Fruit fly (Drosophila melanogaster) whole organism, larva: ENCODE data around the gene Ccdc58.

Experiments used
- noc ChIP-seq: fragments of 200-800 bp; sonication (Bioruptor generic); optimal IDR thresholded peaks from 3 replicates; lab custom pipeline; 2019; ENCODE audit warnings: missing biosample characterization, mild to moderate bottlenecking, missing genetic modification characterization, moderate library complexity

The Ccdc58 gene

DNA sequence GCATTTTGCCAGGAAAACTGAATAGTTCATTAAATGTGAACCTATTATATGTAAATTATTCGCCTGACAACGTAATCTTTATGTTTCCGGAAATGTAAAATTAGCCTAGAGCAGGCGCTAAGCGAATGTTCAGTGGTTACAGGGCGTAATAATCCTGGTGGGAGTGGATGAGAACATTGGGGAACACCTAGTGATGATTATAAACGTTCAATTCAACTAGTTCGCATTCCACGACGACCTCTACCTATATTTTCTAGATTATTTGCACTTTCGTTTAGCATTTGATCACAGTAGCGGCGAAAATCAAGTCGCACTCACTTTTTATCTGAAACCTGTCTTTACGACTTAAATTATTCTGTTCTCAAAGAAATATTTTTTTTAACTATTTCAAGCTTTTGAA lies 2.5 kb downstream of the Ccdc58 start:
- TF ChIP-seq noc (tag; lab: Kevin White, UChicago): no peak

DNA sequence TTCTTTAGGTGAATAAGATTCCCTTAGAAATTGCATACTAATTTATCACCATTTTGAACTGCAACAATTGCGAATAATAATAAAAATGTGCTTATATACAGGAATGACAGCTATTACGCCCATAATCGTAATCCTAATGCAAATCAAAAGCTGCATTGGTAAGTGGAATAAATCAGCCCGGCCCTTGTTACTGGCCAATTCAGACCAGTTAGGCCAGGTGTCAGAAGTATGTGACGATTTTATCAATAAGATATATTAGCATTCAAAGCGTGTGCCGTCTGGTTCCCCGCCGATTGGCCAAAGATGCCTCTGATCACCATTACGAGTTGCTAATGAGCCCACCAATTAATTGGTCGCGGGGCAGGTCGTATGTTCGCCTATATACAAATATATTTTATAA lies 7.5 kb downstream of the Ccdc58 start:
- no peak for TF ChIP-seq noc (tag; lab: Kevin White, UChicago)

DNA sequence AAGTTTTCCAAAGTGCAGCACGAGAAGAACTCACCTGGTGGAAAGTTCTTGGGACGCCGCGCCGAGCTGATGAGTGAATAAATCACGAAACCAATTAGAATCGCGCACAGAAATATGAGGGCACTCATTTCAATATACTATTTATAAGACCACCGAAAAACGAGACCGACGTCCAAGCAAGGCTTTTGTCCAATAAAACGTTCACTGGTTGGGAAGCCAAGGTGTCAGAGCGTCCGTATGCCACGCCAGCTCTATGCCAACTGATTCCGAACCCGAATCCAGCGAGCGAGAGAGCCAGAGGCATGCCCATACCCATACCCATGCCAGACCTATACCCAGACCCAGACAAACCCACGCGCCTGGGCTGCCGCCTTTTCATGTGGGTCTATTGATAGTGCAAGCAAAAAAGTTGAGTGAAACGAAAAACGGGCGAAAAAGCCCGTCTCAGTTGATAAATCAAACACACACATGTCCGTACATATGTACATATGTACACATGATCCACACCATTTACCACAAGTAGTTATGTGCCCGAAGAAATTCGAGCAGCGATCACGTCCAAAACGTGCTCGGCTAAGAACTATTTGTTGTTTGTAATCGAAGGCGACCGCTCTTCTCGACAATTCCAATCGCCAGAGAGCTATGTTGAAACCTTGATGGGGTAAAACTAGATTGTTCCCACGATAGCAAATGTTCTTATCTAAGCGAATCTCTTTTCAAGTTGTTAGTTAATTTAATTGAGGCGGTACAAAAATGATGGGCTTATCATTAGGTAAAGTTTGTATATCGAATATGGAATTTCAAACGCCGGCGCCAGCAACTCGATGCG lies 8.3 kb downstream of the Ccdc58 start, which contains the start of gene Cyp305a1:
TSS of gene Cyp305a1 (minus strand) at position 265 of the 829 bp plus-strand sequence.
- no peak for TF ChIP-seq noc (tag; lab: Kevin White, UChicago)

DNA sequence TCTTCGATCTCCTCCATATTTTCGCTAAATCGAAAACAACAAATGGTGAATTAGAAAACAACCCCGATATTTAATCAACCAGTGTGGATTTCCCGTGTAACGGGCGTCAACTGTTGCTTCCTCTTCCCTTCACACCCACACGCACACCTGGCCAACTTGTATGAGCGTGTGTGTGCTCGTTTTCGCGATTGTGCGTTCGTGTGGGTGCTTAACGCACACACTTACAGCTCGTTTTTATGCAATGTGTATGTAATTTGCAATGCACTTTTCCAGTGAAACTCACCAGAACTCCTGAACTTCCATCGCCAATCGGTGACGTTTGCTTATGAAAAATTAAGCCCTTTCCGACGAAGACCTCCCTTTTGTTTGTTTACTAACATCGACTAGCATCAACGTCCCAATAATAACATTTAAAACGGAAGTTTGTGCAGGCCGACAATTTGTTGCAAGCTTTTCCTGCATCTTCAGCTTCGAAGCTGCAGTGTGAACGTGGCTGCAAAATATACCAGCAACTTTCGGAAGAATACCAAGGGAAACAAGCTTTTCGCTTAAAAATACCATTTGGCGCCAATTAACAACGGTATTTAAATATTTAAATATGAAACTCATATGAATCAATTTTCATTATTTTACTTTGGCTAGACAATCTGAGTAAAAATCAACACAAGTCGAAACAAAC lies 10.6 kb downstream of the Ccdc58 start, which contains the start of gene cyc:
TSS of gene cyc (minus strand) at position 467 of the 679 bp plus-strand sequence.
- TF ChIP-seq noc (tag; lab: Kevin White, UChicago): no peak

DNA sequence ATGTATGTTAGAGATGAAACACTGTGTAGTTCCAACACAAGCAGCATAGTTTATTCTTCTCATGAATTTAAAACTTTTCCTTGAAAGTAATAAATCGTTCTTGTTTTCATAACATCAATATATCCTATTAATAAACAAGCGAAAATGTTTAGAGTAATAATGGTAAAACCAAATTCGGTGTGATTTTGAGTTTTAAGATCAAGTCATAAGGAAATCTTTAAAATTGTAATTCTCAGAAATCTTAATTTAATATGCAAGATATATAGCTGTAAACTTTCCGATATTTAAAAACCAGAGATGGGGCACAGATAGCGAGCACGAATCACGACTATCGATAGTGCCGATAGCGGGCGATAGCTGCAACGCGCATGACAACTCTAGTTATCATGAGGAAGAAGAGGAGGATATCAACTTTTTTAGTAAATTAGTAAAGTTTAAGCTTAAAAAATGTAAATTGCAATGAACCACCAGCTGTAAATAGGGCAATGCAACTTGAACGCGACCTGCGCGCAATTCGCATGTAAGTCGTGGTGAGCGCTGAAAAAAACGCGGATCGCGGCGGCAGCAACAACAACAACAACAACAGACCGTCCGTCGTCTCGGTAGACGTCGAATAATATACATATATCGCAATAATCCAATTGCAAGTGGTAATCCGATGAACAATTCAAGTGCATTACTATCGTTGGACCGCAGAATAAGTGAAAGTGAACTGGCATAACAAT lies 13.0 kb downstream of the Ccdc58 start, which contains the start of the genes Fibp and Deaf1:
TSS of gene Fibp (minus strand) at position 161 of the 725 bp plus-strand sequence.
TSS of gene Deaf1 (plus strand) at position 368 of the 725 bp plus-strand sequence.
- TF ChIP-seq noc (tag; lab: Kevin White, UChicago): peak; percentile 82

DNA sequence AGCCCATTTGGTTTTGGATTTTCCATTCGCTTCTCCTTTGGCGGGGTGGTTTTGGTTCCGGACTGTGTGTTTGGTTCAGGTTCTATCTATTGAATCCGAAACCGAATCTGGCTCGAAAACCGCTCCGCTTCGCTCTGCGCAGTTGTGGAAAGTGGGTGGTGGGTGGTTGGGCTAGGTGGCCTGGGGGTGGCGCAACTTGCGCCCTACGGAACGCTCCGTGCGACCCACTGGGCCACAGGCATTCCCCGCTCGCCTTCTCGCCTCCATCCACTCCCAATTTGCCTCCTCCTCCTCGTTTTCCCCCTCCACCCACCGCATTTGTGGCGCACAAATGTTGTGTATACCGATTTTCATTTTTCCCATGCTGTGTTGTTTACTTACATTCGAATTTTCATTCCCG lies 13.7 kb downstream of the Ccdc58 start:
- no peak for TF ChIP-seq noc (tag; lab: Kevin White, UChicago)

DNA sequence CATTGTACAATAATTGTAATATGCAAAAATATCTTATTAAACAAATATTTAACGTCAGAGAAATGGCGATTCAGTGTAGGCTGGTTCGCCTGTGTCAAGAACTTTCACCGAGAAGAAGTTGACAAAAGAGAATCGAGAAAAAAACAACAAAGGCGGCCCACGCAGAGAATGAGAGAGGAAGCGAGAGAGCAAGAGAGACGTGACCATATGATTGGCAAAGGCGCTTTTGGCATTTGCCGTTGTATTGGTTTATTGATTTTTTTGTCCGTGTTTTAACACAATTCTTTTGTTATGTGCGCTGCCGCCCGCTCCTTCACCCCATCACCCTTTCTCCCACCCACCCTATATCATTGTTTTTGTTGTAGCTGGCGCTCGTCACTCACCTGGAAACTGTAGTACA lies 28.2 kb downstream of the Ccdc58 start:
- no peak for TF ChIP-seq noc (tag; lab: Kevin White, UChicago)

DNA sequence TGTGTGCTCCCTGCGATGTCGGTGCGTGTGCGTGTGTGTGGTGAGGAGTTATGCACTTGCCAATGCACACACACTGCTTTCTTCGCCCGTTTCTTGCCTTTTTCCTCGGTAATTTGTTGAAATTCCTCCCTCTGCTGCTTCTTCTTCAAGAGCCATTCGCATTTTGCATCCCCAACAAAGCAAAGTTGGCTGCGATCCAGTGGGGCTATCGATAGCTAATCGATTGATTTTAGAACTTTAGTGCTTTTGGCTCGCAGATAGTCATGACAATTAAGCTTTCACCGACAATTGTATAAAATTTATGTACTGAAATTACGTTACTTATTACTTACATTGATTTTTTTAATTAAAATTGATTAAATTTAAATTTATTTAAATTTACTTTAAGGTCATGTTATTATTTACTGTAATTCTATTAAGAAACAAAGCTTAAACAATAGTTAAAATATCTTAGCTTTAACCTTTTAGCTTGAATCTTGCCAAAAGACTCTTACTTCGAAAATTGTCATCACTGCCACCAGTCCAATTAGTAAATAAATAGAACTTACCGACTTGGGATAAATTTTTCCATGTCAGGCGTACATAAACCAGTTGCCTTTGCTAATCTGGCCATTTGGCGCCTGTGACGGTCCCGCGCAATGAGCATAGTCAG lies 29.3 kb downstream of the Ccdc58 start, which contains the start of the genes trc and CG32221:
TSS of gene trc (minus strand) at position 162 of the 652 bp plus-strand sequence.
TSS of gene CG32221 (plus strand) at position 528 of the 652 bp plus-strand sequence.
- no peak for TF ChIP-seq noc (tag; lab: Kevin White, UChicago)

DNA sequence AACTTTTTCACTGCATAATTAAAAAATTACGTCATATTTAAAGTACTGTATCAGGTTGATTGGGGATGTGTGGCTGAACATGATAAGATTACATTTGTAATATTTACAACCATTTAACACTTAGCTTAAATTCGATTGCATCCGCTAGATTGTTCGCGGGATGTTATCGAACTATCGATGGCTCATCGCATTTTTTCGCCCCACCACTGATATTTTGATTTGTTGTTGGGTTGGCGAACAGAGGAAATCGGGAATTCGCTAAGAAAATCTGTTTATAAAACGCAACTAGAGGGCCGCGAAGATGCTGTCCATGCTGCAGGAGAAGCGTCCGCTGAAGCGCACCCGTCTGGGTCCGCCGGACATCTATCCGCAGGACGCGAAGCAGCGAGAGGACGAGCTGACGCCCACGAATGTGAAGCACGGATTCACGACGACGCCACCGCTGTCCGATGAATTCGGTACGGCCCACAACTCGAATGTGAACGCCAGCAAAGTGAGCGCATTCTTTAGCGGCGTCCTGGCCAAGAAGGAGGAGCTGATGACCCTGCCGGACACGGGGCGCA lies 31.5 kb downstream of the Ccdc58 start, which contains the start of gene kto:
TSS of gene kto (plus strand) at position 240 of the 563 bp plus-strand sequence.
- no peak for TF ChIP-seq noc (tag; lab: Kevin White, UChicago)

DNA sequence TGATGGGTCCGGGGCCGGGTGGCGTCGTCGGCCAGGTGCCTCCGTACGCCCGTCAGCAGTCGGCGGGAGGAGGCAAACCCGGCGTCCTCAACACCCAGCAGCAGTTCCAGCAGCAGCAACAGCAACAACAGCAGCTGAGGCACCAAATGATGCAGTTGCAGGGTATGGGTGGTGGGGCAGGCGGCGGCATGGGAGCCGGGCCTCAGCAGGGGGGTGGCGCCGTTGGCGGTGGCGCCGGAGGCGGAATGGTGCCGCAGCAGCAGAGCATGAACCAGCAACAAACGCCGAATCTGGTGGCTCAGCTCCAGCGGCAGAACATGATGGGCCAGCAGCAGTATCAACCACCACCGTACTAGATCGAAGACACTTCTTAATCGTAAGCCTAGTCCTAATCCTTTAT lies 39.5 kb downstream of the Ccdc58 start:
- TF ChIP-seq noc (tag; lab: Kevin White, UChicago): no peak

DNA sequence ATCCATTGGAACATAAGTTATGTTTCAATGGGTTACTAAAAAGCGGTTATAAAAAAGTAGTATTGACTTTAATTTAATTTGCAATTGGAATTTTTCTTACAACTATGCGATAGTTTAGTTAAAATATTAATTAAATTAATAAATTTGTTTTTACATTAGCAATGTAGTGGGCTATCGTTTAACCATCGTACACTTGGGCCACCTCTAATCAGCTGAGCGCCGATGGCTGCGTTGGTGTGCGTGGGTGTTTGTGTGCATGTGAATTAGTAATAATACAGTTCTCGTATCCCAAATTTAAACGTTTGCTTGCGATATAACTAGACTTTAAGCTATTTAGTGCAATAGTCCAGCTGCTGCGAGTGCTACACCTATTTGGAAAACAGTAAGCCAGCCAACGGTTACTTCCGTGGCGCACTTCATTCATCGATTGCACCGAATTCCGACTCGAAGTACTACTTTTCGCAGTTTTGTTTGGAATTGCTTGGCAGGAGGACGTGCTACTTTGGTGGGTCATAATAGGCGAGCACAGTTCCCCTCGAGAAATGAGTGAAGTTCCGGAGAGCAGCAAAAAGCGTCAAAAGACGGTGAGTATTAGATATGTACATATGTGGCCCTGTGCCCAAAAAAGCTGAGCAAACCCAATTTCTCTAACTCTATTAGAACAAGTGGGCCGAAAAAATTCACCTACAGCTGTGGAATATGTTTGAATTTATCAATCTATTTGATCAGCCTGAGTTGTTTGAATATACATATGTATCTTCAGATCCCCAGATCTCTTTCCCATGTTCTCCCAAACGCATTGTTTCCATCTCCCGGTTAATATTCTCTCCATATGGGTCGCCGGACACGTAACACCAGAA lies 40.3 kb downstream of the Ccdc58 start, which contains the start of gene Papss:
TSS of gene Papss (plus strand) at position 247 of the 860 bp plus-strand sequence.
- TF ChIP-seq noc (tag; lab: Kevin White, UChicago): peak; percentile 82

DNA sequence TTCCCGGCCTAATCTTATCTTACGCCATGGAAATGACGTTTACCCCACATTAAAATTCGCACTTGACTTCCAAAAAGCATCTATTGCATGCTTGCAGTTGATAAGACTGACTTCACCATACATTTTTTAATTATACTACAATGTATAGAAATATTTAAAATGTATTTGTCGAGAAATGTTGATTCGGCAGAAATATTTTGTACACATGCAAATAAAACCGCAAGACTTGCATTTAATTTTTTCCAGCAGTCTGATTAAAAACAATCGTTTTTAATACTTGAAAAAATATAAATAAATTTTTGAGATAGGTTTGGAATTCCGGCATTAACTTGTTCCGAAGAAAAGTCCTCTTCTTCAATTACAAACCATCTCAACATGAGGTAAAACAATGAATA lies 40.9 kb downstream of the Ccdc58 start:
- TF ChIP-seq noc (tag; lab: Kevin White, UChicago): no peak

DNA sequence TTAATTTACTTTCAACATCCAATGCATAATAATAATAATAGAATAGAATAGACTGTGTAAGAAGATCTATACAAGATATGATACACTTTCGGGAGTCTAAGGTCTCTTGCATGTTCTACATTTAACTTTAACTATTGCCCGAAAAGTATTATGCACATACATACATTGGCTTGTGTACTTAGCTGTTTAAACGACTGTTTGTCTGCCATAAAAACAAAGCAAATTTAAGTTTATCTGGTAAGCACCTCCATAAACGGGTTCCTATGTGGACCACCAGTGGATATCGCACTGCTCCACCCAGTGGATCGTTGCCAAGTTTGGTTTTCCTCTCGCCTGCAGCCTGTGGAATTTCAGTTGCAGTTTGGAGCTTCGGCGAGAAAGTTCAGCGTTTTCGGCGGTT lies 42.0 kb downstream of the Ccdc58 start:
- peak; percentile 33 for TF ChIP-seq noc (tag; lab: Kevin White, UChicago)

DNA sequence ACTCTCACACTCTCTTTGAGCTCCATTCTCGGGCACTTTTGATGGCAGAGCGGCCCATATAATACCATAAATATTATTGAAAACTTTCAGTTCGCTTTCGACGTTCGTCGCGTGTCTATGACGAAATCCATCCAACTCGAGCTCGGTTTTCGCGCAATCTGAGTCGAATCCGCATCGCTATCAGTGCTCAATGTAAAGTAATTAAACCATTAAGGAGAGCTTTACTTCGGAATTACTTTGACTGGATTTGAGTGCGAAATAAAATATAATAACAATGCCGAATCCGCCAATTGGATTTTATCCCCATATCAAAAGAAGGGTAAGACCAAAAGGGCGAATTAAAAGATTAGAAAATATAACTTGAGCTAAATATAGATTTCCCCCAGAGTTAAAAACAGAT lies 43.1 kb downstream of the Ccdc58 start:
- no peak for TF ChIP-seq noc (tag; lab: Kevin White, UChicago)
